Worm (Caenorhabditis elegans): ENCODE data around the gene C01G10.5.

Gene C01G10.5

ce11 chrV:15068378-15068777 is 21.0 kb downstream of the C01G10.5 start, which contains the start of gene dnj-3:
Gene dnj-3, plus strand, starts transcription at chrV:15068678.
- TF ChIP-seq Y5F2A.4 (GFP tag; optimal IDR thresholded peaks at IDR 0.05), result no peak
- no peak for TF ChIP-seq T26A8.4 (GFP tag; IDR thresholded peaks at IDR 0.05)
- no peak for TF ChIP-seq lin-15B (tag; optimal IDR thresholded peaks at IDR 0.05)

DNA sequence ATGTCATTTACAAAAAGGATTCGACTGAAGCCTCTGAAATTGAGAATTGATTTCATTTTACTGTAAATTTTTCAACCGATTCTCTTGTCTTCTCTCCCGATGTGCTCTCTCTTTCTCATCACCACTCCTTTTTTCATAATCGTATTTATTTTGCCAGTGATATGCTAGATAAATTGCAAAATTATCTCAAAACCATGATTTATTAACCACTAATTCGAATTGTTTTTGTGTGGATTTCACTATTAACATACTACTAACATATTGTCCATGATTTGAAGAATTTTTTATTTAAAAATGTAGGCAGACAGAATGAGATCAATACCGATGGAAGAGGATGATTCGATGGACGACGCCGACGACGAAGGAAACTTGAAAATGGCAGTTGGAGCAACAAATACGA is 22.2 kb downstream of the C01G10.5 start, which contains the start of gene C25D7.10:
C25D7.10 (plus strand) TSS at position 301 of the 400 bp plus-strand sequence.
- TF ChIP-seq pqm-1 (tag; optimal IDR thresholded peaks at IDR 0.05) (no peak), lin-38 (GFP tag; IDR thresholded peaks at IDR 0.05) (peak; percentile 27; the same call in 1 of the 2 replicates)

DNA sequence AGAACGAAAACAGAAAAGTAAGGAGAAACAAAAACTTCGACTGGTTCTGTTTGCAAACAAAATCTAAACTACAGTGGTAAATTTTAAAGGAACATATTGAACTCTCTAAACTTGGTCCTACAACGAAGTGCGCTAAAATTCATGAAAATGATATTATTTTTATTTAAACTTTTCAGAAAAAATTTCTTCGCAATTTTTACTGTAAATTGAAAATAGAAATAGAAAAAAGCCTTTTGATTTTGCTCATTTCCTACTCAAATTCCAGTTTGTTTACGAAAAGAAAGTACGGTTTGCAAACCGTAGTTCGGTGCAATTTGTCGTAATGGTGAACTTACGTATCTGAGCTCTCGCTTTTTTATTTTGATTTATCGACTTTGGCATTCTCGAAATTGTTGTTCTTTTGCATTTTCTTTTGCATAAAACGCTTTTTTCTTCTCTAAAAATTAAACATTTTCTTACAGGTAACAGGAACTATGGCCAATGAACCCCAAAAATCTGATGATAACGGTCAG is 23.4 kb downstream of the C01G10.5 start, which contains the start of gene otub-1:
otub-1 (plus strand) TSS at position 462 of the 512 bp plus-strand sequence.
- no peak for TF ChIP-seq saeg-2 (GFP tag; IDR thresholded peaks at IDR 0.05)
- peak; percentile 75 for TF ChIP-seq unc-130 (GFP tag; optimal IDR thresholded peaks at IDR 0.05)
- TF ChIP-seq lin-29 (GFP tag; IDR thresholded peaks at IDR 0.05), result no peak
- peak; percentile 81 for TF ChIP-seq aha-1 (tag)
- no peak for TF ChIP-seq ceh-82 (tag; optimal IDR thresholded peaks at IDR 0.05)
- no peak for TF ChIP-seq spr-3 (GFP tag; optimal IDR thresholded peaks at IDR 0.05)
- TF ChIP-seq unc-62 (GFP tag; optimal IDR thresholded peaks at IDR 0.05 in 1 of 2), result peak in 1 of 2 experiments; percentile 47
- no peak for TF ChIP-seq unc-62 (tag; optimal IDR thresholded peaks at IDR 0.05)
- TF ChIP-seq daf-16 (GFP tag; optimal IDR thresholded peaks at IDR 0.05), result no peak
- TF ChIP-seq daf-16 (tag; optimal IDR thresholded peaks at IDR 0.05), result peak; percentile 1

- TF ChIP-seq mdt-29 (GFP tag; IDR thresholded peaks at IDR 0.05) (no peak), unc-39 (tag; optimal IDR thresholded peaks at IDR 0.05) (no peak), ztf-7 (tag; optimal IDR thresholded peaks at IDR 0.05) (no peak), daf-19 (GFP tag; conservative IDR thresholded peaks at IDR 0.05) (no peak), lir-3 (tag; optimal IDR thresholded peaks at IDR 0.05) (no peak), zip-2 (tag; optimal IDR thresholded peaks at IDR 0.05) (no peak), fkh-10 (GFP tag; optimal IDR thresholded peaks at IDR 0.05) (no peak), daf-16 (GFP tag; optimal IDR thresholded peaks at IDR 0.05) (no peak), daf-16 (tag; optimal IDR thresholded peaks at IDR 0.05) (no peak), F49E8.2 (tag; optimal IDR thresholded peaks at IDR 0.05; ENCODE audit: borderline replicate concordance) (no peak), nhr-41 (GFP tag; IDR thresholded peaks at IDR 0.05) (no peak), ZK546.5 (tag; optimal IDR thresholded peaks at IDR 0.05) (no peak), mdl-1 (tag; optimal IDR thresholded peaks at IDR 0.05) (no peak), dmd-9 (GFP tag; IDR thresholded peaks at IDR 0.05) (peak; percentile 49; the same call in 1 of the 2 replicates), skn-1 (tag; optimal IDR thresholded peaks at IDR 0.05) (no peak), unc-130 (GFP tag; optimal IDR thresholded peaks at IDR 0.05) (no peak), zfp-2 (tag; optimal IDR thresholded peaks at IDR 0.05) (no peak), egl-27 (tag; optimal IDR thresholded peaks at IDR 0.05) (no peak), nhr-77 (tag; optimal IDR thresholded peaks at IDR 0.05) (peak; percentile 16), F26F4.8 (GFP tag; conservative IDR thresholded peaks at IDR 0.05) (no peak), R02D3.7 (tag; optimal IDR thresholded peaks at IDR 0.05) (no peak), zag-1 (tag; optimal IDR thresholded peaks at IDR 0.05) (no peak), duxl-1 (tag; optimal IDR thresholded peaks at IDR 0.05; ENCODE audit: poor library complexity) (no peak), mxl-2 (GFP tag; conservative IDR thresholded peaks at IDR 0.05) (no peak), F10B5.3 (tag; optimal IDR thresholded peaks at IDR 0.05) (no peak), hlh-30 (tag; optimal IDR thresholded peaks at IDR 0.05; ENCODE audit: insufficient read depth) (no peak), Y105C5A.15 (GFP tag; IDR thresholded peaks at IDR 0.05) (no peak), fos-1 (tag; optimal IDR thresholded peaks at IDR 0.05) (no peak), daf-8 (GFP tag; IDR thresholded peaks at IDR 0.05) (no peak), Y5F2A.4 (GFP tag; optimal IDR thresholded peaks at IDR 0.05) (no peak), nhr-11 (tag; optimal IDR thresholded peaks at IDR 0.05) (no peak), T20F7.1 (GFP tag; optimal IDR thresholded peaks at IDR 0.05) (no peak), madf-5 (GFP tag; IDR thresholded peaks at IDR 0.05) (no peak), aha-1 (tag) (no peak), F37D6.2 (tag; optimal IDR thresholded peaks at IDR 0.05) (no peak), daf-12 (tag; optimal IDR thresholded peaks at IDR 0.05) (no peak)
Observed at ce11 chrV:15065068-15065744, 24.1 kb downstream of the C01G10.5 start, which contains the start of gene C25D7.9. Gene C25D7.9, plus strand, starts transcription at chrV:15065135.

Measured in whole organism, L4 larva.